Fruit fly (Drosophila melanogaster): ENCODE measurements around the gene RpL4.

dm6 chr3R:27905695-27906094 is 16.9 kb upstream of the RpL4 start, which contains the start of gene CG34353:
- TF ChIP-seq CTCF (optimal IDR thresholded peaks at IDR 0.05), result no peak
- no peak for TF ChIP-seq CG8478 (optimal IDR thresholded peaks at IDR 0.05)

Measured in S2 (cell line).